Fruit fly (Drosophila melanogaster) S2 (cell line): Measurements from ENCODE around the gene ohgt.

ENCODE experiments used
- CG8478 ChIP-seq: fragments of >200 bp; optimal IDR thresholded peaks from 2 replicates; lab custom pipeline; 2018
- CTCF ChIP-seq, 2 experiments: fragments of >200 bp; optimal IDR thresholded peaks; 2 replicates each; lab custom pipeline; 2018

DNA sequence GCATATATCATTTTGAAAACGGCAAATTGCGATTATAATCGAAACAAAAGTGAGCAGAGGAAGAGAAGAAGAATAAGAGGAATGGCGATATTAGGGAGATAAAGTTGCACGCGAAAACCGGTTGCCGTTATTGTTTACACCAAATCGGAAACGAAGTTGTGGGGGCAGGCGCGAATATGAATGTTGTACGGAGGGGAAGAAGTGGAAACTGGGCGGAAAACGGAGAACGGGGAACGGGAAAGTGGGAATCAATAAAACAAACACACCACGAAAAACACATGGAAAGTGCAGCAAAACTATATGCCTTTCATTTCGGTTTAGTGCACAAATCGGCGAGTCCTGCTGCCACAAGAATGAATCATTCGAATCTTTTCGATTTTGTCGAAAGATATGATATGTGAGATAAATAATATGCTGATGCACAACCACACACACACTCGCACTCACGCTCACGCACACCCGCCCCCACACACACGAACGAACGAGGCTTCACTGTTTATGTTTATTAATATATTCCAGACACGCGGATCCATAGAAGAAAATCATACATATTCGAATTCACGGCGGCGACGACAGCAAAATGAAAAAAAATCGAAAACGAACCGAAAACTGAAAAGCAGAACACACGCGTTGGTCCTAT is 6.9 kb upstream of the ohgt start:
- TF ChIP-seq CG8478 (no peak), CTCF (optimal IDR thresholded peaks at IDR 0.05; lab: Kevin White, UChicago) (no peak)
